Fruit fly (Drosophila melanogaster) Kc167 (cell line): ENCODE results near the gene CG14659.

ENCODE experiments used
- h ChIP-seq: fragments of >200 bp; optimal IDR thresholded peaks from 3 replicates; lab custom pipeline; 2018; ENCODE audit warnings: missing external identifiers
- insv ChIP-seq: fragments of >200 bp; optimal IDR thresholded peaks from 3 replicates; lab custom pipeline; 2018; ENCODE audit warnings: missing external identifiers
- psq ChIP-seq: fragments of >200 bp; optimal IDR thresholded peaks from 2 replicates; lab custom pipeline; 2017; ENCODE audit warnings: missing external identifiers
- ttk ChIP-seq: sonication (Bioruptor generic); optimal IDR thresholded peaks from 2 replicates; lab custom pipeline; 2017; ENCODE audit warnings: missing external identifiers

- TF ChIP-seq insv (lab: Kevin White, UChicago) (no peak), h (lab: Kevin White, UChicago) (no peak), ttk (lab: Kevin White, UChicago) (no peak), psq (no peak)
Measured at dm6 chr3R:4846787-4847186, 15.7 kb upstream of the CG14659 start.
